Fruit fly (Drosophila melanogaster) whole organism, adult: ENCODE data around the gene CG7653.

Experiments
- CG11617 ChIP-seq: fragments of 200-800 bp; sonication (Bioruptor generic); optimal IDR thresholded peaks from 2 replicates; lab custom pipeline; 2017; ENCODE audit warnings: mild to moderate bottlenecking, missing biosample characterization, missing genetic modification reagents, missing genetic modification characterization
- CG12768 ChIP-seq: fragments of 200-800 bp; sonication (Bioruptor generic); optimal IDR thresholded peaks from 2 replicates; lab custom pipeline; 2017; ENCODE audit warnings: missing biosample characterization, missing genetic modification characterization, mild to moderate bottlenecking, moderate library complexity, missing genetic modification reagents
- CG14711 ChIP-seq: fragments of 200-800 bp; sonication (Bioruptor generic); optimal IDR thresholded peaks from 2 replicates; lab custom pipeline; 2018; ENCODE audit warnings: missing biosample characterization, mild to moderate bottlenecking, missing genetic modification characterization, moderate library complexity
- CG1620 ChIP-seq: fragments of 200-800 bp; sonication (Bioruptor generic); optimal IDR thresholded peaks from 2 replicates; lab custom pipeline; 2016; ENCODE audit warnings: missing biosample characterization, missing genetic modification characterization
- CG33017 ChIP-seq: fragments of 200-800 bp; sonication (Bioruptor generic); optimal IDR thresholded peaks from 2 replicates; lab custom pipeline; 2018; ENCODE audit warnings: missing biosample characterization, mild to moderate bottlenecking, missing genetic modification characterization, moderate library complexity
- CG5204 ChIP-seq: fragments of 200-800 bp; sonication (Bioruptor generic); optimal IDR thresholded peaks from 2 replicates; lab custom pipeline; 2016; ENCODE audit warnings: missing biosample characterization, missing genetic modification characterization
- CG7045 ChIP-seq: fragments of 200-800 bp; sonication (Bioruptor generic); optimal IDR thresholded peaks from 2 replicates; lab custom pipeline; 2017; ENCODE audit warnings: missing biosample characterization, mild to moderate bottlenecking, missing genetic modification characterization
- CG7101 ChIP-seq: fragments of 200-800 bp; sonication (Bioruptor generic); optimal IDR thresholded peaks from 2 replicates; lab custom pipeline; 2018; ENCODE audit warnings: missing biosample characterization, mild to moderate bottlenecking, missing genetic modification characterization, moderate library complexity
- Clk ChIP-seq: fragments of 200-800 bp; sonication (Bioruptor generic); optimal IDR thresholded peaks from 2 replicates; lab custom pipeline; 2017; ENCODE audit warnings: missing biosample characterization, missing genetic modification characterization
- Crg-1 ChIP-seq: fragments of 200-800 bp; sonication (Bioruptor generic); optimal IDR thresholded peaks from 2 replicates; lab custom pipeline; 2016; ENCODE audit warnings: missing biosample characterization, missing genetic modification characterization
- Hr96 ChIP-seq: fragments of 200-800 bp; sonication (Bioruptor generic); optimal IDR thresholded peaks from 2 replicates; lab custom pipeline; 2016; ENCODE audit warnings: missing biosample characterization, missing genetic modification characterization
- Mnt ChIP-seq: fragments of 200-800 bp; sonication (Bioruptor generic); optimal IDR thresholded peaks from 2 replicates; lab custom pipeline; 2016; ENCODE audit warnings: missing biosample characterization, mild to moderate bottlenecking, missing genetic modification characterization
- bab1 ChIP-seq: fragments of 200-800 bp; sonication (Bioruptor generic); optimal IDR thresholded peaks from 3 replicates; lab custom pipeline; 2019; ENCODE audit warnings: missing biosample characterization, mild to moderate bottlenecking, missing genetic modification characterization, moderate library complexity
- cic ChIP-seq: fragments of 200-800 bp; sonication (Bioruptor generic); optimal IDR thresholded peaks from 2 replicates; lab custom pipeline; 2017; ENCODE audit warnings: missing biosample characterization, mild to moderate bottlenecking, missing genetic modification characterization, moderate library complexity
- cnc ChIP-seq, 2 experiments: fragments of >200 bp; optimal IDR thresholded peaks; 2 replicates each; lab custom pipeline; 2017
- kay ChIP-seq: fragments of 200-800 bp; sonication (Bioruptor generic); peaks from one replicate; lab custom pipeline; 2016; ENCODE audit warnings: missing biosample characterization, missing genetic modification characterization, borderline replicate concordance
- ovo ChIP-seq: fragments of 200-800 bp; sonication (Bioruptor generic); optimal IDR thresholded peaks from 2 replicates; lab custom pipeline; 2016; ENCODE audit warnings: missing biosample characterization, missing genetic modification characterization
- pad ChIP-seq: fragments of 200-800 bp; sonication (Bioruptor generic); optimal IDR thresholded peaks from 3 replicates; lab custom pipeline; 2017; ENCODE audit warnings: missing biosample characterization, missing genetic modification characterization, mild to moderate bottlenecking, moderate library complexity, missing genetic modification reagents
- tj ChIP-seq: fragments of 200-800 bp; sonication (Bioruptor generic); optimal IDR thresholded peaks from 3 replicates; lab custom pipeline; 2017; ENCODE audit warnings: missing biosample characterization, mild to moderate bottlenecking, missing genetic modification characterization, moderate library complexity
- toe ChIP-seq: fragments of 200-800 bp; sonication (Bioruptor generic); optimal IDR thresholded peaks from 2 replicates; lab custom pipeline; 2016; ENCODE audit warnings: missing biosample characterization, missing genetic modification characterization

Gene CG7653

DNA sequence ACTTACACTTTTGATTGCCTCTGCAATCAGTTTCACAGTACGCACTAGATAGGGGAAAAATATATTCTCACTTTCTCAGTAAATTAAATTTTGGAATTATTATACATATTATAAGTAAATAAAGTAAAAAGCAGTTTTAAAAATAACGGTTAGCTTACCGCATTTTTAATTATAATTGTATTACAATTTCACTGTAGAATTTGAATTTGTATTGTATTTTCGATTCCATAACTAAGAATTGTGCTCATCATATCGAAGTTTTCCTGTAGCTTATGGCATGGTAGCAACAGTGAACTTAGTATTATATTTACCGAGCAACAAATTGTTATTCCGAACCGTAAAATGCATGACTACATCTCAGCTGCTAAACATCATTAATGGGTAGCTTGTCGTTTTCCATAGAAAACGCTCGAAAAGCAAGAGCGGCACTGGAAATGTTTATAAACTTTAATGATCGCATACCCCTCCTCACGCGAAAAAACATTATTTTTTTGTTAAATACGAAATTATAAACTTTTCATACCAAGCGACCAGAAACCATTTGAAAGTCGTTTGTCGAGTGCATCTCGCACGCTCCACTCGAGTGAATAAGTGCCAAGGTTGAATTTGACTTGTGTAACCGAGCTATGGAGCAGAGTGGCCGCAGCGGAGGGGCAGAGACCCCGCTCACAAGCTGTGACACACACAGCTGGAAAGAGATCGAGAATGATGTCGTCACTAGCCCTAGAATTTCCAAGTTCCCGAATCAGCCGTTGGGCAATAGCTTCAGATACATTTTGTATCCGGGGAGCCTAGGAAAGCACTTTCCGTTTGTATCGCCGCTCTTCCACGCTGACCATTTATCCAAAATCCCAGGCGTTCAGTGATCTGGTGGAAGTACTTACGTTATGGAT, 32.3 kb upstream of the CG7653 start:
- TF ChIP-seq ovo (GFP tag; lab: Kevin White, UChicago): no peak
- peak; percentile 38 for TF ChIP-seq cic (GFP tag; lab: Kevin White, UChicago)
- peak; percentile 88 for TF ChIP-seq CG14711 (tag; lab: Kevin White, UChicago)
- TF ChIP-seq CG1620 (GFP tag; lab: Kevin White, UChicago): peak; percentile 32
- peak; percentile 90 for TF ChIP-seq CG12768
- TF ChIP-seq tj (GFP tag; lab: Kevin White, UChicago): peak; percentile 91
- TF ChIP-seq Clk (GFP tag; lab: Kevin White, UChicago): peak; percentile 69
- peak; percentile 93 for TF ChIP-seq CG7101 (tag; lab: Kevin White, UChicago)
- peak; percentile 93 for TF ChIP-seq bab1 (GFP tag; lab: Kevin White, UChicago)
- peak; percentile 91 for TF ChIP-seq CG7045
- no peak for TF ChIP-seq cnc (optimal IDR thresholded peaks at IDR 0.05; lab: Kevin White, UChicago)
- TF ChIP-seq Mnt (GFP tag; lab: Kevin White, UChicago): peak; percentile 33
- TF ChIP-seq CG33017: peak; percentile 93
- peak; percentile 92 for TF ChIP-seq CG11617 (GFP tag; lab: Kevin White, UChicago)
- TF ChIP-seq kay: peak; percentile 98
- peak; percentile 38 for TF ChIP-seq Hr96 (GFP tag; lab: Kevin White, UChicago)
- TF ChIP-seq CG5204: peak; percentile 76
- peak; percentile 77 for TF ChIP-seq pad
- peak; percentile 65 for TF ChIP-seq toe (GFP tag; lab: Kevin White, UChicago)
- peak; percentile 84 for TF ChIP-seq Crg-1

DNA sequence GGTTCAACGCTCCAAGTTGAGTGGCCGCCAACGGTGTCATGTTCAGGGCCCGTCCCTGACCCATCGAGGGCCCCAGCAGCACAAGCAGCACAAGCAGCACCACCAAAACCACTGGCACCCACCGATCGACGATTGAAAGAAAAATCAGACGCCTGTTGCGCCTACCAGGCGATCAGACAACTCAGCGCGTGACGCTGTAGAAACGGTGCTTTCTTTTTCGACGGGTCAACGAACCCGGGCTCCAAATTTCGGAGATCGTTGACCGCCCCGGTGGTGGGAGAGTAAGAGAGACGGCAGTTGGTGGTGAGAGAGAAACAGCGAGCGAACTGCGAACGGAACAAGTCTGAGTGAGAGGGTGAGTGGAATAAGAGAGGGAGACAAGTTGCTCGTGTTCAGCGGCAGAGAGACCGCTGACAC, 31.6 kb upstream of the CG7653 start:
- TF ChIP-seq CG14711 (tag; lab: Kevin White, UChicago) (no peak), CG7101 (tag; lab: Kevin White, UChicago) (no peak), tj (GFP tag; lab: Kevin White, UChicago) (no peak), CG5204 (no peak), bab1 (GFP tag; lab: Kevin White, UChicago) (no peak), cnc (optimal IDR thresholded peaks at IDR 0.05; lab: Kevin White, UChicago) (no peak), toe (GFP tag; lab: Kevin White, UChicago) (no peak), Hr96 (GFP tag; lab: Kevin White, UChicago) (no peak), kay (no peak), CG1620 (GFP tag; lab: Kevin White, UChicago) (no peak), ovo (GFP tag; lab: Kevin White, UChicago) (no peak), Mnt (GFP tag; lab: Kevin White, UChicago) (no peak), Clk (GFP tag; lab: Kevin White, UChicago) (no peak), CG7045 (no peak)

DNA sequence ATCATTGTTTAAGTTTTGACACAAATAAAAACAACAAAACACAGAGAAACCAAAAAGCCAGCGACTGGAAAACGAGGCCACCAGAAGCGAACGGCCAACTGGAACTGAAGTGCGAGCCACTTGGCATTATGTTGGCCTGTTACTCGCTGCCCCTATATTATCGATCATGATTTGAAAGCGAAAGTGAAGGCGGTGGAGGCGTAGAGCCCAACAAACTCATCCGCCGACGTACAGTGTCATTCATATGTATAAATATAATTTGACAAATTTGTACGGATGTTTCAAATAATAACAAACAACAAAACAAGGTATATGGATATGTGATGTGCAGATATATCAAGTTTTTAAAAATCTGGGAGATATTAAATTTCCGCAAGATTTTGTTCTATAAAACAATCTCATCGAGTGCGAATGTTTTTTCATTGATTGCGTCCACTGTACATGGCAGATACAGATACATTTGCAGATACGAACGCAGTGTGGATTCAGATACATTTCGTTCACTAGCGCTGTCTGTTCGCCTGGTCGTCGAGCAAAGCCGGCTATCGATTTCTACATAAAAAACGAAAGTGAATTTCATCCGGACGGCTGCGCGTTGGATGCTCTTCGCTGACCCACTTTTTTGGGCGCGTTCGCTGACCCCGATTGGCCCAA, 31.1 kb upstream of the CG7653 start:
- TF ChIP-seq Hr96 (GFP tag; lab: Kevin White, UChicago) (peak; percentile 20), toe (GFP tag; lab: Kevin White, UChicago) (peak; percentile 48), kay (peak; percentile 72), Clk (GFP tag; lab: Kevin White, UChicago) (no peak), CG7045 (peak; percentile 29), pad (peak; percentile 12), CG12768 (no peak), CG7101 (tag; lab: Kevin White, UChicago) (peak; percentile 26), tj (GFP tag; lab: Kevin White, UChicago) (no peak), CG1620 (GFP tag; lab: Kevin White, UChicago) (peak; percentile 13), ovo (GFP tag; lab: Kevin White, UChicago) (no peak), bab1 (GFP tag; lab: Kevin White, UChicago) (peak; percentile 85), CG5204 (peak; percentile 69), CG11617 (GFP tag; lab: Kevin White, UChicago) (peak; percentile 12), CG14711 (tag; lab: Kevin White, UChicago) (peak; percentile 61)

dm6 chr2L:15909826-15910225, 29.9 kb upstream of the CG7653 start:
- TF ChIP-seq cic (GFP tag; lab: Kevin White, UChicago) (no peak), tj (GFP tag; lab: Kevin White, UChicago) (peak; percentile 82)

DNA sequence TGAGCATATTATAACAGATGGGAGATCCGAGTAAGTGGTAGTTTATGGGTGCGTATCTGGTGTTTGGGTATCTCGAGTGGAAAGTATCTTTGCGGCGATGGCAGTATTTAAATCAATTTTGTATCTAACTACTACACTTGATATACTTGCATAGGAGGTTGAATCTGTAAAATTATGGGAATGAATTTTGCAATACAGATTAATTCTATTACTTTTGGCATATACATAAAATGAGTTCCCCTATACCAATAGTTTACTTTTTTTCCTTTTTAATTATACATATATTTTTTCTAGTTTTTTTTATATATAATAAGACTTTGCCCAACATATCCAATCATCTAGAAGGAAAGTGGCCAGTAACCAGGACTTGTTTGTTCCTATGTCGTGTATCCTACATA, 29.3 kb upstream of the CG7653 start:
- TF ChIP-seq toe (GFP tag; lab: Kevin White, UChicago) (no peak), Mnt (GFP tag; lab: Kevin White, UChicago) (no peak), bab1 (GFP tag; lab: Kevin White, UChicago) (no peak), Clk (GFP tag; lab: Kevin White, UChicago) (no peak), CG11617 (GFP tag; lab: Kevin White, UChicago) (no peak), kay (no peak), CG7045 (no peak)
